Worm (Caenorhabditis elegans) whole organism, L4/young adult: ENCODE results near the gene str-121.

Experiments
- W03F9.2 ChIP-seq: fragments of 150-350 bp; optimal IDR thresholded peaks from 2 replicates; lab custom pipeline; 2014; ENCODE audit warnings: missing biosample characterization, missing genetic modification characterization
- dao-5 ChIP-seq: sonication (generic microtip); optimal IDR thresholded peaks from 2 replicates; lab custom pipeline; 2016; ENCODE audit warnings: missing genotype, missing genetic modification characterization, moderate library complexity, missing compliant biosample characterization
- him-1 ChIP-seq: sonication (generic microtip); optimal IDR thresholded peaks from 2 replicates; lab custom pipeline; 2016; ENCODE audit warnings: missing genotype, missing genetic modification reagents, missing genetic modification characterization, missing compliant biosample characterization

The str-121 gene

ce11 chrV:211388-212168, 42.9 kb downstream of the str-121 start:
- TF ChIP-seq him-1 (no peak), W03F9.2 (tag; lab: Kevin White, UChicago) (no peak), dao-5 (tag; lab: Kevin White, UChicago) (no peak)

- TF ChIP-seq W03F9.2 (tag; lab: Kevin White, UChicago), result no peak
Observed at ce11 chrV:206814-207213, 47.7 kb downstream of the str-121 start.

- TF ChIP-seq dao-5 (tag; lab: Kevin White, UChicago), result no peak
- no peak for TF ChIP-seq W03F9.2 (tag; lab: Kevin White, UChicago)
- no peak for TF ChIP-seq him-1
Observed at ce11 chrV:203855-204432, 50.5 kb downstream of the str-121 start, which contains the start of gene lec-12. lec-12 (plus strand) TSS chrV:204382.
